Fruit fly (Drosophila melanogaster) S2 (cell line): Measurements from ENCODE around the gene smash.

Experiments
- CG8478 ChIP-seq: fragments of >200 bp; optimal IDR thresholded peaks from 2 replicates; lab custom pipeline; 2018
- CTCF ChIP-seq, 2 experiments: fragments of >200 bp; optimal IDR thresholded peaks; 2 replicates each; lab custom pipeline; 2018

DNA sequence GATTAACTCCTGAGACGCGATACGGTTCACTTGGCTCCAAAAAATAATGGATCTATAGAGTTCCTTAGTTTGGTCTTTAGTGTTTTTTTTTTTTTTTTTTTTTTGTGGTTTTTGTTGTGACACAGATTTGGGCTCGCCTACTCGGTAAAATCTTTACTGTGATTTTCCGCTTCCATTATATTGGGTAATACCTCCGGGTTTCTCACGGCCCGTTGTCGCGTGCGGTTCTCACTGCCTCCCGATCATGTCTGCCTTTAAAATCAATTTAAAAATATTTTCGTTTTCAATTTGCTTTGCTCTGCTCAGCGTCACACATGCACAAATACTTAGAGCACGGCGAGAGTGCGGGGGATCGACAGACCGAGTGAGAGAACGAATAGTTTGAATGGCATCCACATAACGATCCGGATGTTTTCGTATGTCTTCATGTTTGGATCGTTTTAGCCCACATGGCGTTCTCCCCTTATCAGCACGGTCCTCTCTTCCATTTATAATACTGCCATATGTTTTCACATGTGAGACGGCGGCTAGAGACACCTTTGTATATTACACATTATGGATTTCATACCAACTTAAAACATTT lies 86.9 kb downstream of the smash start:
- no peak for TF ChIP-seq CG8478 (lab: Kevin White, UChicago)
- no peak for TF ChIP-seq CTCF (optimal IDR thresholded peaks at IDR 0.05; lab: Kevin White, UChicago)
